Fruit fly (Drosophila melanogaster) whole organism, prepupa: ENCODE data around the gene CG14223.

ENCODE experiments used
- Blimp-1 ChIP-seq: fragments of 200-800 bp; sonication (Bioruptor generic); optimal IDR thresholded peaks from 3 replicates; lab custom pipeline; 2017; ENCODE audit warnings: missing biosample characterization, missing genetic modification characterization, mild to moderate bottlenecking, moderate library complexity, missing genetic modification reagents
- CG10631 ChIP-seq: fragments of 200-800 bp; sonication (Bioruptor generic); optimal IDR thresholded peaks from 2 replicates; lab custom pipeline; 2016; ENCODE audit warnings: missing biosample characterization, missing genetic modification characterization
- CG10669 ChIP-seq: fragments of 200-800 bp; sonication (Bioruptor generic); optimal IDR thresholded peaks from 3 replicates; lab custom pipeline; 2018; ENCODE audit warnings: missing biosample characterization, mild to moderate bottlenecking, missing genetic modification characterization, moderate library complexity
- CG11294 ChIP-seq: fragments of 200-800 bp; sonication (Bioruptor generic); IDR thresholded peaks from 2 replicates; pipeline ENCODE4 v1.3.6; 2022; ENCODE audit warnings: missing biosample characterization, missing genetic modification characterization
- CG11902 ChIP-seq: fragments of 200-800 bp; sonication (Bioruptor generic); optimal IDR thresholded peaks from 3 replicates; lab custom pipeline; 2016; ENCODE audit warnings: missing biosample characterization, missing genetic modification characterization
- CG15336 ChIP-seq: fragments of 200-800 bp; sonication (Bioruptor generic); IDR thresholded peaks from 2 replicates; pipeline ENCODE4 v1.3.6; 2022; ENCODE audit warnings: missing biosample characterization, missing genetic modification characterization
- CG1621 ChIP-seq: fragments of 200-800 bp; sonication (Bioruptor generic); optimal IDR thresholded peaks from 3 replicates; lab custom pipeline; 2018; ENCODE audit warnings: missing biosample characterization, mild to moderate bottlenecking, missing genetic modification characterization
- CG16779 ChIP-seq: fragments of 200-800 bp; sonication (Bioruptor generic); optimal IDR thresholded peaks from 3 replicates; lab custom pipeline; 2017; ENCODE audit warnings: missing biosample characterization, mild to moderate bottlenecking, missing genetic modification characterization
- CG3032 ChIP-seq: fragments of 200-800 bp; optimal IDR thresholded peaks from 2 replicates; lab custom pipeline; 2019; ENCODE audit warnings: missing biosample characterization, mild to moderate bottlenecking, missing genetic modification characterization, moderate library complexity
- CG31627 ChIP-seq: fragments of 200-800 bp; sonication (Bioruptor generic); optimal IDR thresholded peaks from 3 replicates; lab custom pipeline; 2016; ENCODE audit warnings: missing biosample characterization, missing genetic modification characterization
- CG32006 ChIP-seq: fragments of 200-800 bp; sonication (Bioruptor generic); optimal IDR thresholded peaks from 3 replicates; lab custom pipeline; 2017; ENCODE audit warnings: missing biosample characterization, mild to moderate bottlenecking, missing genetic modification characterization
- CG34406 ChIP-seq: fragments of 200-800 bp; sonication (Bioruptor generic); optimal IDR thresholded peaks from 3 replicates; lab custom pipeline; 2016; ENCODE audit warnings: missing biosample characterization, missing genetic modification characterization
- CG3919 ChIP-seq: fragments of 200-800 bp; sonication (Bioruptor generic); optimal IDR thresholded peaks from 3 replicates; lab custom pipeline; 2016; ENCODE audit warnings: missing biosample characterization, missing genetic modification characterization
- CG6163 ChIP-seq: fragments of 200-800 bp; sonication (Bioruptor generic); IDR thresholded peaks from 3 replicates; pipeline ENCODE4 v1.3.6; 2022; ENCODE audit warnings: missing biosample characterization, missing genetic modification characterization
- CG6792 ChIP-seq: fragments of 200-800 bp; sonication (Bioruptor generic); optimal IDR thresholded peaks from 3 replicates; lab custom pipeline; 2016; ENCODE audit warnings: missing biosample characterization, missing genetic modification characterization
- CG6854 ChIP-seq: fragments of 200-800 bp; sonication (Bioruptor generic); optimal IDR thresholded peaks from 2 replicates; lab custom pipeline; 2017; ENCODE audit warnings: missing biosample characterization, mild to moderate bottlenecking, missing genetic modification characterization
- CG8119 ChIP-seq: fragments of 200-800 bp; sonication (Bioruptor generic); IDR thresholded peaks from 3 replicates; pipeline ENCODE4 v1.3.6; 2022; ENCODE audit warnings: missing biosample characterization, missing genetic modification characterization
- CG8632 ChIP-seq: fragments of 200-800 bp; sonication (Bioruptor generic); optimal IDR thresholded peaks from 3 replicates; lab custom pipeline; 2016; ENCODE audit warnings: missing biosample characterization, missing genetic modification characterization
- CG9139 ChIP-seq: fragments of 200-800 bp; sonication (Bioruptor generic); optimal IDR thresholded peaks from 3 replicates; lab custom pipeline; 2017; ENCODE audit warnings: missing biosample characterization, mild to moderate bottlenecking, missing genetic modification characterization
- Eip75B ChIP-seq: fragments of 200-800 bp; sonication (Bioruptor generic); optimal IDR thresholded peaks from 3 replicates; lab custom pipeline; 2016; ENCODE audit warnings: missing biosample characterization, missing genetic modification characterization
- Eip93F ChIP-seq: fragments of 200-800 bp; sonication (Bioruptor generic); optimal IDR thresholded peaks from 2 replicates; lab custom pipeline; 2016; ENCODE audit warnings: missing biosample characterization, mild to moderate bottlenecking, missing genetic modification characterization
- Ets21C ChIP-seq: fragments of 200-800 bp; sonication (Bioruptor generic); optimal IDR thresholded peaks from 3 replicates; lab custom pipeline; 2016; ENCODE audit warnings: missing biosample characterization, missing genetic modification characterization
- Ets96B ChIP-seq: fragments of 200-800 bp; optimal IDR thresholded peaks from 2 replicates; lab custom pipeline; 2019; ENCODE audit warnings: missing biosample characterization, mild to moderate bottlenecking, missing genetic modification characterization, moderate library complexity
- Gug ChIP-seq: fragments of 200-800 bp; sonication (Bioruptor generic); IDR thresholded peaks from 2 replicates; pipeline ENCODE4 v1.3.6; 2022; ENCODE audit warnings: missing biosample characterization, missing genetic modification characterization
- Hr38 ChIP-seq: sonication (Bioruptor generic); optimal IDR thresholded peaks from 2 replicates; lab custom pipeline; 2016; ENCODE audit warnings: missing biosample characterization, missing genetic modification characterization
- Hr4 ChIP-seq: fragments of 200-800 bp; sonication (Bioruptor generic); optimal IDR thresholded peaks from 3 replicates; lab custom pipeline; 2016; ENCODE audit warnings: missing biosample characterization, missing genetic modification characterization
- Lpt ChIP-seq: fragments of 200-800 bp; sonication (Bioruptor generic); optimal IDR thresholded peaks from 3 replicates; lab custom pipeline; 2016; ENCODE audit warnings: missing biosample characterization, missing genetic modification characterization
- Met ChIP-seq: fragments of 200-800 bp; sonication (Bioruptor generic); optimal IDR thresholded peaks from 3 replicates; lab custom pipeline; 2016; ENCODE audit warnings: missing biosample characterization, missing genetic modification characterization
- OdsH ChIP-seq: fragments of 200-800 bp; sonication (Bioruptor generic); optimal IDR thresholded peaks from 3 replicates; lab custom pipeline; 2016; ENCODE audit warnings: missing biosample characterization, missing genetic modification characterization
- Smox ChIP-seq: fragments of 200-800 bp; sonication (Bioruptor generic); optimal IDR thresholded peaks from 3 replicates; lab custom pipeline; 2016; ENCODE audit warnings: missing biosample characterization, missing genetic modification characterization
- Sox14 ChIP-seq: fragments of 200-800 bp; sonication (Bioruptor generic); optimal IDR thresholded peaks from 3 replicates; lab custom pipeline; 2016; ENCODE audit warnings: missing biosample characterization, missing genetic modification characterization
- Sox15 ChIP-seq: fragments of 200-800 bp; sonication (Bioruptor generic); optimal IDR thresholded peaks from 3 replicates; lab custom pipeline; 2016; ENCODE audit warnings: missing biosample characterization, missing genetic modification characterization
- achi ChIP-seq: fragments of 200-800 bp; sonication (Bioruptor generic); optimal IDR thresholded peaks from 3 replicates; lab custom pipeline; 2016; ENCODE audit warnings: missing biosample characterization, missing genetic modification characterization
- acj6 ChIP-seq: fragments of 200-800 bp; sonication (Bioruptor generic); optimal IDR thresholded peaks from 3 replicates; lab custom pipeline; 2016; ENCODE audit warnings: missing biosample characterization, missing genetic modification characterization
- cyc ChIP-seq: fragments of 200-800 bp; sonication (Bioruptor generic); optimal IDR thresholded peaks from 3 replicates; lab custom pipeline; 2016; ENCODE audit warnings: missing biosample characterization, missing genetic modification characterization
- dac ChIP-seq: fragments of 200-800 bp; sonication (Bioruptor generic); optimal IDR thresholded peaks from 2 replicates; lab custom pipeline; 2017; ENCODE audit warnings: missing biosample characterization, mild to moderate bottlenecking, missing genetic modification characterization
- dsx ChIP-seq: fragments of 200-800 bp; optimal IDR thresholded peaks from 3 replicates; lab custom pipeline; 2019; ENCODE audit warnings: missing biosample characterization, mild to moderate bottlenecking, missing genetic modification characterization, moderate library complexity; ENCODE audit not compliant: poor library complexity, severe bottlenecking
- eg ChIP-seq: fragments of 200-800 bp; sonication (Bioruptor generic); IDR thresholded peaks from 3 replicates; pipeline ENCODE4 v1.3.6; 2022; ENCODE audit warnings: missing biosample characterization, missing genetic modification characterization
- esn ChIP-seq: fragments of 200-800 bp; sonication (Bioruptor generic); optimal IDR thresholded peaks from 2 replicates; lab custom pipeline; 2016; ENCODE audit warnings: missing biosample characterization, mild to moderate bottlenecking, missing genetic modification characterization, moderate library complexity
- fd59A ChIP-seq: fragments of 200-800 bp; sonication (Bioruptor generic); optimal IDR thresholded peaks from 2 replicates; lab custom pipeline; 2017; ENCODE audit warnings: missing biosample characterization, mild to moderate bottlenecking, missing genetic modification characterization, missing genetic modification reagents
- fd85E ChIP-seq: fragments of 200-800 bp; sonication (Bioruptor generic); optimal IDR thresholded peaks from 3 replicates; lab custom pipeline; 2016; ENCODE audit warnings: missing biosample characterization, missing genetic modification characterization
- fkh ChIP-seq: fragments of 200-800 bp; sonication (Bioruptor generic); optimal IDR thresholded peaks from 3 replicates; lab custom pipeline; 2017; ENCODE audit warnings: missing biosample characterization, mild to moderate bottlenecking, missing genetic modification characterization, moderate library complexity
- lz ChIP-seq: fragments of 200-800 bp; sonication (Bioruptor generic); optimal IDR thresholded peaks from 3 replicates; lab custom pipeline; 2016; ENCODE audit warnings: missing biosample characterization, missing genetic modification characterization
- pdm3 ChIP-seq: fragments of 200-800 bp; sonication (Bioruptor generic); optimal IDR thresholded peaks from 3 replicates; lab custom pipeline; 2016; ENCODE audit warnings: missing biosample characterization, missing genetic modification characterization
- spab ChIP-seq: fragments of 200-800 bp; sonication (Bioruptor generic); optimal IDR thresholded peaks from 2 replicates; lab custom pipeline; 2017; ENCODE audit warnings: missing biosample characterization, mild to moderate bottlenecking, missing genetic modification characterization, missing genetic modification reagents
- topi ChIP-seq: fragments of 200-800 bp; sonication (Bioruptor generic); optimal IDR thresholded peaks from 3 replicates; lab custom pipeline; 2016; ENCODE audit warnings: missing biosample characterization, missing genetic modification characterization
- vri ChIP-seq: fragments of 200-800 bp; sonication (Bioruptor generic); optimal IDR thresholded peaks from 3 replicates; lab custom pipeline; 2016; ENCODE audit warnings: missing biosample characterization, mild to moderate bottlenecking, missing genetic modification characterization

Gene CG14223

DNA sequence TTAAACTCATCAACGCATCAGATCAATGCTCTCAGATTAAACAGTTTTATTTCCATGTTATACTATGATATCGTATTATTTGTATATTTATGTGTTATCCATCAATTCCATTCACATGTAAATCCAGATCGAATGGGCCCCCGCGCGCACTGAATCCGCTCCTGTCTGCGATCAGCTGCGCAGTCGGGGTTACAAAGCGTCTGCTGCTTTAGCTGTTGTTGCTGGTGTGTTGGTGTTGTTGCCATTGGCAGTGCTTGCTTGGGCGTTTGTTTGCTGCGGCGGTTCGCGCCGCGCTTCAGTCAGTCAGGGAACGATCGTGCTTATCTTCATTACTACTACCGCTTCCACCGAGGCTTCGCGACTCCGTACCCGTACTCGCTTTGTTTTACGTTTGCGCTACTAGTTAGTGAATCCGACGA is 3.2 kb upstream of the CG14223 start, which contains the start of gene Zw (continued):
- TF ChIP-seq eg (peak; percentile 74), CG15336 (GFP tag; lab: Robert Waterston, UW) (peak; percentile 43; the same call in 1 of the 2 replicates), spab (GFP tag; lab: Kevin White, UChicago) (peak; percentile 2), Ets21C (GFP tag; lab: Kevin White, UChicago) (peak; percentile 60), Sox14 (GFP tag; lab: Kevin White, UChicago) (peak; percentile 65), CG16779 (tag; lab: Kevin White, UChicago) (peak; percentile 19), fd85E (no peak), Gug (GFP tag; lab: Robert Waterston, UW) (peak; percentile 49; the same call in 1 of the 2 replicates), cyc (GFP tag; lab: Kevin White, UChicago) (peak; percentile 72), pdm3 (peak; percentile 67), CG11902 (GFP tag; lab: Kevin White, UChicago) (peak; percentile 89), Hr38 (no peak), CG10631 (GFP tag; lab: Kevin White, UChicago) (no peak), lz (GFP tag; lab: Kevin White, UChicago) (peak; percentile 67), Blimp-1 (GFP tag; lab: Kevin White, UChicago) (no peak), achi (GFP tag; lab: Kevin White, UChicago) (peak; percentile 43), fd59A (GFP tag; lab: Kevin White, UChicago) (peak; percentile 9), CG6854 (GFP tag; lab: Kevin White, UChicago) (peak; percentile 33), CG32006 (peak; percentile 55), Sox15 (peak; percentile 19), CG3032 (tag; lab: Kevin White, UChicago) (peak; percentile 36), dsx (GFP tag; lab: Kevin White, UChicago) (peak; percentile 6), Ets96B (peak; percentile 38), Met (peak; percentile 72), CG3919 (GFP tag; lab: Kevin White, UChicago) (peak; percentile 49), Hr4 (GFP tag; lab: Kevin White, UChicago) (peak; percentile 59), CG34406 (GFP tag; lab: Kevin White, UChicago) (peak; percentile 4), CG9139 (GFP tag; lab: Kevin White, UChicago) (no peak), CG31627 (GFP tag; lab: Kevin White, UChicago) (peak; percentile 60), topi (peak; percentile 66), CG10669 (GFP tag; lab: Kevin White, UChicago) (peak; percentile 40), dac (peak; percentile 16), OdsH (GFP tag; lab: Kevin White, UChicago) (peak; percentile 39)

DNA sequence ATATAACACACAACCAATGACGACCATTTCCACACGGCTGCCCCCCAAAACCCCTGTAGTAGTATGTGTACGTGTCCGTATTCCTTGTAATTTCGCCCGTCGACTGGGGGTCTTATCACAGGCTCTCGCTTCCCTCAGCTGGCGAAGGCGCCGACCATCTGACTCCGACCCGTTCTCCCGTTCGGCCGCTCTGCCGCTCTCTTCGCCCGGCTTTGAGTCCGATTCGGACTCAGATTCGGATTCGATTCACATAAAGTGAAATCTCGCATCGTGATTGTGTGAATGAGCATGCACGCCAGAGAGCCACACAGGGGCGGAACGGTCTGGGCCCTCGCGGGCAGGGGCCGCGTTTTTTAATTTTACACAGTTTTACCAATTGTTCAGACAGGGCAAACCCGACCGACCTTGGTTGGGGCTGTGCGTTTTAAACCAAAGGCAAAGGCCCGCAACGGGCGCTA is 1.9 kb upstream of the CG14223 start:
- peak; percentile 55 for TF ChIP-seq CG1621
- TF ChIP-seq Eip93F (GFP tag; lab: Kevin White, UChicago): no peak
- TF ChIP-seq spab (GFP tag; lab: Kevin White, UChicago): no peak
- 0 out of 3 replicates have a peak, but pooled peaks have one; percentile 27 for TF ChIP-seq CG8119 (GFP tag; lab: Robert Waterston, UW)
- TF ChIP-seq dac: no peak
- no peak for TF ChIP-seq CG8632 (GFP tag; lab: Kevin White, UChicago)
- TF ChIP-seq CG6792 (GFP tag; lab: Kevin White, UChicago): peak; percentile 30
- TF ChIP-seq Smox: peak; percentile 7
- TF ChIP-seq Eip75B (GFP tag; lab: Kevin White, UChicago): peak; percentile 28
- peak; percentile 41 for TF ChIP-seq CG3032 (tag; lab: Kevin White, UChicago)
- TF ChIP-seq fkh (GFP tag; lab: Kevin White, UChicago): no peak
- TF ChIP-seq CG3919 (GFP tag; lab: Kevin White, UChicago): peak; percentile 46
- peak; percentile 20 for TF ChIP-seq acj6 (GFP tag; lab: Kevin White, UChicago)
- peak; percentile 80 for TF ChIP-seq eg
- peak; percentile 33 for TF ChIP-seq esn
- TF ChIP-seq topi: peak; percentile 26
- TF ChIP-seq fd59A (GFP tag; lab: Kevin White, UChicago): no peak
- TF ChIP-seq Ets21C (GFP tag; lab: Kevin White, UChicago): peak; percentile 11
- peak; percentile 32; the same call in 1 of the 2 replicates for TF ChIP-seq Gug (GFP tag; lab: Robert Waterston, UW)
- TF ChIP-seq Met: peak; percentile 27
- peak; percentile 50 for TF ChIP-seq cyc (GFP tag; lab: Kevin White, UChicago)
- peak; percentile 23 for TF ChIP-seq CG6854 (GFP tag; lab: Kevin White, UChicago)
- peak; percentile 7 for TF ChIP-seq vri (GFP tag; lab: Kevin White, UChicago)
- peak; percentile 92 for TF ChIP-seq CG11902 (GFP tag; lab: Kevin White, UChicago)
- peak; percentile 28; the same call in 1 of the 2 replicates for TF ChIP-seq CG15336 (GFP tag; lab: Robert Waterston, UW)
- peak; percentile 22 for TF ChIP-seq CG10669 (GFP tag; lab: Kevin White, UChicago)
- 0 out of 2 replicates have a peak, but pooled peaks have one; percentile 19 for TF ChIP-seq CG11294
- no peak for TF ChIP-seq CG10631 (GFP tag; lab: Kevin White, UChicago)
- TF ChIP-seq CG6163 (GFP tag; lab: Robert Waterston, UW): peak; percentile 58; the same call in 2 of the 3 replicates
- TF ChIP-seq Lpt (GFP tag; lab: Kevin White, UChicago): no peak
- peak; percentile 10 for TF ChIP-seq achi (GFP tag; lab: Kevin White, UChicago)
- TF ChIP-seq CG32006: peak; percentile 48
- peak; percentile 24 for TF ChIP-seq Blimp-1 (GFP tag; lab: Kevin White, UChicago)
